Worm (Caenorhabditis elegans) whole organism, L4 larva: ENCODE results near the gene ser-4.

Experiments
- F49E8.2 ChIP-seq: sonication (generic microtip); optimal IDR thresholded peaks from 2 replicates; lab custom pipeline; 2016; ENCODE audit warnings: missing compliant biosample characterization, mild to moderate bottlenecking, missing genetic modification characterization, borderline replicate concordance
- unc-62 ChIP-seq, 3 experiments: fragments of 150-350 bp in 1 of 3; sonication (generic microtip); optimal IDR thresholded peaks in 2 of 3; peaks in 1 of 3; 1 replicate in 1 of 3; 2 replicates in 2 of 3; lab custom pipeline; 2014 to 2017; ENCODE audit warnings: missing biosample characterization in 3 of 3, missing genetic modification characterization in 3 of 3, missing genetic modification reagents in 3 of 3, missing genotype in 1 of 3

- no peak for TF ChIP-seq F49E8.2 (tag; lab: Kevin White, UChicago)
- no peak for TF ChIP-seq unc-62 (GFP tag; optimal IDR thresholded peaks at IDR 0.05 in 1 of 2; lab: Kevin White, UChicago)
- TF ChIP-seq unc-62 (tag; optimal IDR thresholded peaks at IDR 0.05; lab: Kevin White, UChicago) = no peak
Measured at ce11 chrIII:1743081-1743480, 10.2 kb upstream of the ser-4 start.
